Fruit fly (Drosophila melanogaster): ENCODE data around the gene chas.

The chas gene

dm6 chrX:17696637-17697036 lies 1.9 kb downstream of the chas start (continued):
- peak in 1 of 2 experiments; percentile 33 for TF ChIP-seq bsh (GFP tag; optimal IDR thresholded peaks at IDR 0.05)
- no peak for TF ChIP-seq Sin3A (optimal IDR thresholded peaks at IDR 0.05)
- no peak for TF ChIP-seq CG4328 (GFP tag; optimal IDR thresholded peaks at IDR 0.05)
- TF ChIP-seq pum (GFP tag; optimal IDR thresholded peaks at IDR 0.05), result peak; percentile 10
- TF ChIP-seq bab2 (GFP tag; optimal IDR thresholded peaks at IDR 0.05), result peak; percentile 57
- TF ChIP-seq scrt (GFP tag; optimal IDR thresholded peaks at IDR 0.05), result peak; percentile 31
- TF ChIP-seq CG4617 (GFP tag; optimal IDR thresholded peaks at IDR 0.05; ENCODE audit: borderline replicate concordance), result no peak
- TF ChIP-seq dm (GFP tag; optimal IDR thresholded peaks at IDR 0.05), result no peak
- no peak for TF ChIP-seq CG4820 (GFP tag; optimal IDR thresholded peaks at IDR 0.05)
- no peak for TF ChIP-seq CG17802 (tag; optimal IDR thresholded peaks at IDR 0.05)
- 0 out of 2 replicates have a peak, but pooled peaks have one; percentile 14 for TF ChIP-seq ara (GFP tag; IDR thresholded peaks at IDR 0.05)
- TF ChIP-seq Deaf1 (tag; optimal IDR thresholded peaks at IDR 0.05), result no peak
- TF ChIP-seq gem (tag; optimal IDR thresholded peaks at IDR 0.05), result peak; percentile 79
- TF ChIP-seq crc (GFP tag; optimal IDR thresholded peaks at IDR 0.05), result no peak
- no peak for TF ChIP-seq slou (GFP tag; optimal IDR thresholded peaks at IDR 0.05)
- no peak for TF ChIP-seq NC2β (GFP tag; optimal IDR thresholded peaks at IDR 0.05)
- peak; percentile 81 for TF ChIP-seq sens (GFP tag)
- TF ChIP-seq CG6689 (GFP tag; IDR thresholded peaks at IDR 0.05), result peak; percentile 62
- peak; percentile 34 for TF ChIP-seq CG8924 (tag; optimal IDR thresholded peaks at IDR 0.05)
- TF ChIP-seq Stat92E (GFP tag; optimal IDR thresholded peaks at IDR 0.05), result no peak
- TF ChIP-seq hth (optimal IDR thresholded peaks at IDR 0.05), result no peak
- TF ChIP-seq CG18619 (GFP tag; optimal IDR thresholded peaks at IDR 0.05), result peak; percentile 42
- no peak for TF ChIP-seq jing (GFP tag; optimal IDR thresholded peaks at IDR 0.05)
- TF ChIP-seq cato (GFP tag; optimal IDR thresholded peaks at IDR 0.05; ENCODE audit: borderline replicate concordance), result no peak
- TF ChIP-seq CG3407 (GFP tag; optimal IDR thresholded peaks at IDR 0.05), result no peak
- no peak for TF ChIP-seq ken (GFP tag; IDR thresholded peaks at IDR 0.05)
- TF ChIP-seq CG12659 (GFP tag; optimal IDR thresholded peaks at IDR 0.05), result peak; percentile 48
- no peak for TF ChIP-seq CG17912 (GFP tag; optimal IDR thresholded peaks at IDR 0.05)
- peak; percentile 15 for TF ChIP-seq HLH54F (GFP tag; optimal IDR thresholded peaks at IDR 0.05)
- TF ChIP-seq lab (GFP tag; optimal IDR thresholded peaks at IDR 0.05), result peak; percentile 47
- peak; percentile 53; the same call in 1 of the 2 replicates for TF ChIP-seq CG17328 (GFP tag; IDR thresholded peaks at IDR 0.05)
- TF ChIP-seq NfI (GFP tag; optimal IDR thresholded peaks at IDR 0.05), result peak; percentile 64
- no peak for TF ChIP-seq Nf-YA (GFP tag; IDR thresholded peaks at IDR 0.05)
- TF ChIP-seq CG11398 (GFP tag; optimal IDR thresholded peaks at IDR 0.05), result no peak
- peak; percentile 62 for TF ChIP-seq CG17385 (GFP tag; optimal IDR thresholded peaks at IDR 0.05)
- TF ChIP-seq CG32532 (GFP tag; IDR thresholded peaks at IDR 0.05), result peak; percentile 82
- TF ChIP-seq CG5953 (GFP tag; IDR thresholded peaks at IDR 0.05), result no peak
- TF ChIP-seq CG14050 (GFP tag; IDR thresholded peaks at IDR 0.05), result 0 out of 3 replicates have a peak, but pooled peaks have one; percentile 34
- TF ChIP-seq CrebB (tag; optimal IDR thresholded peaks at IDR 0.05), result peak; percentile 10
- no peak for TF ChIP-seq Dad (GFP tag; optimal IDR thresholded peaks at IDR 0.05)
- no peak for TF ChIP-seq CG4282 (GFP tag; optimal IDR thresholded peaks at IDR 0.05)
- no peak for TF ChIP-seq Awh (GFP tag; IDR thresholded peaks at IDR 0.05)
- TF ChIP-seq CG4360 (GFP tag; IDR thresholded peaks at IDR 0.05), result no peak
- TF ChIP-seq sna (GFP tag; IDR thresholded peaks at IDR 0.05; ENCODE audit: partially characterized antibody), result no peak
- no peak for TF ChIP-seq CG2129 (GFP tag; IDR thresholded peaks at IDR 0.05; ENCODE audit: partially characterized antibody)
- no peak for TF ChIP-seq tna (GFP tag; IDR thresholded peaks at IDR 0.05; ENCODE audit: partially characterized antibody)
- peak; percentile 49; the same call in 1 of the 2 replicates for TF ChIP-seq CG10321 (GFP tag; IDR thresholded peaks at IDR 0.05)
- TF ChIP-seq crol (GFP tag; IDR thresholded peaks at IDR 0.05), result no peak
- no peak for TF ChIP-seq gfzf (GFP tag; optimal IDR thresholded peaks at IDR 0.05)
- TF ChIP-seq Atf-2 (GFP tag; optimal IDR thresholded peaks at IDR 0.05), result no peak
- no peak for TF ChIP-seq tup (GFP tag; optimal IDR thresholded peaks at IDR 0.05)
- no peak; the same call in 1 of the 2 replicates for TF ChIP-seq Ravus (GFP tag; IDR thresholded peaks at IDR 0.05)

All from whole organism, embryonic.